Worm (Caenorhabditis elegans) whole organism, L3 larva: ENCODE results near the gene slcf-1.

ENCODE experiments used
- egl-27 ChIP-seq: sonication (generic microtip); optimal IDR thresholded peaks from 4 replicates; lab custom pipeline; 2017; ENCODE audit warnings: missing biosample characterization, missing genetic modification reagents, missing genetic modification characterization
- elt-3 ChIP-seq, 3 experiments: fragments of 150-350 bp in 1 of 3; sonication (generic microtip) in 2 of 3; optimal IDR thresholded peaks; 2 replicates in 2 of 3; 4 replicates in 1 of 3; lab custom pipeline; 2014 to 2017; ENCODE audit warnings: missing biosample characterization in 3 of 3, missing genetic modification characterization in 3 of 3
- fos-1 ChIP-seq: fragments of 150-350 bp; optimal IDR thresholded peaks from 2 replicates; lab custom pipeline; 2014; ENCODE audit warnings: missing biosample characterization, missing genetic modification characterization
- jun-1 ChIP-seq: fragments of 150-350 bp; optimal IDR thresholded peaks from 2 replicates; lab custom pipeline; 2014; ENCODE audit warnings: missing biosample characterization, missing genetic modification reagents, missing genetic modification characterization
- lin-39 ChIP-seq: fragments of 150-350 bp; optimal IDR thresholded peaks from 2 replicates; lab custom pipeline; 2018; ENCODE audit warnings: missing biosample characterization, missing genetic modification reagents, missing genetic modification characterization
- lsy-12 ChIP-seq: sonication (generic microtip); optimal IDR thresholded peaks from 2 replicates; lab custom pipeline; 2016; ENCODE audit warnings: mild to moderate bottlenecking, missing genetic modification characterization, missing compliant biosample characterization
- nhr-12 ChIP-seq: fragments of 150-350 bp; optimal IDR thresholded peaks from 2 replicates; lab custom pipeline; 2014; ENCODE audit warnings: missing biosample characterization, missing genetic modification characterization
- nhr-237 ChIP-seq: fragments of 150-350 bp; optimal IDR thresholded peaks from 2 replicates; lab custom pipeline; 2014; ENCODE audit warnings: missing biosample characterization, missing genetic modification characterization
- nhr-76 ChIP-seq: fragments of 150-350 bp; sonication (generic microtip); optimal IDR thresholded peaks from 5 replicates; lab custom pipeline; 2014; ENCODE audit warnings: missing biosample characterization, missing genetic modification characterization
- sea-2 ChIP-seq: fragments of 150-350 bp; sonication (generic microtip); optimal IDR thresholded peaks from 4 replicates; lab custom pipeline; 2014; ENCODE audit warnings: missing biosample characterization, missing genetic modification reagents, missing genetic modification characterization
- unc-62 ChIP-seq: fragments of 150-350 bp; sonication (generic microtip); optimal IDR thresholded peaks from 4 replicates; lab custom pipeline; 2014; ENCODE audit warnings: missing biosample characterization, missing genetic modification reagents, missing genetic modification characterization
- zag-1 ChIP-seq: fragments of 150-350 bp; optimal IDR thresholded peaks from 2 replicates; lab custom pipeline; 2014; ENCODE audit warnings: missing biosample characterization, missing genetic modification characterization
- ztf-11 ChIP-seq: fragments of 150-350 bp; optimal IDR thresholded peaks from 2 replicates; lab custom pipeline; 2014; ENCODE audit warnings: missing biosample characterization, missing genetic modification characterization

- TF ChIP-seq elt-3 (tag; optimal IDR thresholded peaks at IDR 0.05; lab: Kevin White, UChicago), result no peak
- no peak for TF ChIP-seq fos-1 (tag; lab: Kevin White, UChicago)
- no peak for TF ChIP-seq nhr-76 (tag; lab: Kevin White, UChicago)
- TF ChIP-seq jun-1 (tag; lab: Kevin White, UChicago), result no peak
- TF ChIP-seq lin-39, result no peak
- TF ChIP-seq lsy-12 (tag; lab: Kevin White, UChicago), result no peak
- no peak for TF ChIP-seq egl-27 (tag; lab: Kevin White, UChicago)
- no peak for TF ChIP-seq nhr-237
- no peak for TF ChIP-seq unc-62
- TF ChIP-seq ztf-11 (tag; lab: Kevin White, UChicago), result no peak
- no peak for TF ChIP-seq nhr-12 (tag; lab: Kevin White, UChicago)
- TF ChIP-seq sea-2, result no peak
- no peak for TF ChIP-seq zag-1 (tag; lab: Kevin White, UChicago)
These were observed 25.7 kb upstream of the slcf-1 start for ce11 chrX:10503393-10503792.
